Fruit fly (Drosophila melanogaster) whole organism, pupa: ENCODE measurements around the gene eIF1.
A peak's percentile ranks its signal among the peaks of the same experiment; 100 is the strongest.

Experiments used
- CG14655 ChIP-seq: fragments of 200-800 bp; sonication (Bioruptor generic); optimal IDR thresholded peaks from 3 replicates; lab custom pipeline; 2017; ENCODE audit warnings: mild to moderate bottlenecking, missing biosample characterization, missing genetic modification reagents, missing genetic modification characterization
- CG17806 ChIP-seq: fragments of 200-800 bp; sonication (Bioruptor generic); optimal IDR thresholded peaks from 2 replicates; lab custom pipeline; 2018; ENCODE audit warnings: missing biosample characterization, mild to moderate bottlenecking, missing genetic modification characterization, moderate library complexity
- CG8159 ChIP-seq: fragments of 200-800 bp; sonication (Bioruptor generic); optimal IDR thresholded peaks from 3 replicates; lab custom pipeline; 2018; ENCODE audit warnings: missing biosample characterization, mild to moderate bottlenecking, missing genetic modification characterization, moderate library complexity

DNA sequence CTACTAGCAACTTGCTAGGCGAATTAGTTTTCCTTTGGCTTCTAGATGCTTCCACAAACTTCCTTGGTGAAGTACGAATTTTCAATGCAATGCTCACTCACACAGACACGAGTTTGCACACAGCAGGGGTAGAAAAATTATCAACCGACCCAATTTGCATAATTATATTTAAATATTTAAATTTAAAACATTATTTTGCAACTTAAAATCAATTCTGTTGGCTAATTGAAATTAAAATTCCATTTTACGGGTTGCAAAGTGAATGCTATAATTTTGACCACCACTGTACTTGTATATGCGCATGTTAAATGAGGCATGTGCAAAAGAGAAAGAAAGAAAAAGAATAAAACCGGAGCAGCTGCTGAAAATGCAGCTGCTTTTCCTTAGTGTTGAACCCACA is 29.1 kb upstream of the eIF1 start:
- TF ChIP-seq CG14655 (GFP tag; lab: Kevin White, UChicago) (peak; percentile 96), CG17806 (peak; percentile 96), CG8159 (tag; lab: Kevin White, UChicago) (peak; percentile 94)
